Worm (Caenorhabditis elegans): ENCODE data around the gene gst-27.

ce11 chrII:15145594-15145993 is 19.9 kb downstream of the gst-27 start, which contains the start of gene Y53F4B.27:
- TF ChIP-seq him-1 (tag; optimal IDR thresholded peaks at IDR 0.05) (no peak), W03F9.2 (tag; optimal IDR thresholded peaks at IDR 0.05) (no peak)

Data from whole organism, L4/young adult.